Fruit fly (Drosophila melanogaster) whole organism: ENCODE results near the gene Hayan.

Source experiments
- CG8478 ChIP-seq: fragments of >200 bp; optimal IDR thresholded peaks from 2 replicates; lab custom pipeline; 2018; ENCODE audit warnings: inconsistent platforms
- Dll ChIP-seq: fragments of >200 bp; optimal IDR thresholded peaks from 2 replicates; lab custom pipeline; 2017
- EcR ChIP-seq, 2 experiments: fragments of >200 bp; optimal IDR thresholded peaks; 2 replicates each; lab custom pipeline; 2017; ENCODE audit warnings: missing biosample characterization in 2 of 2, missing genetic modification characterization in 2 of 2, missing genetic modification reagents in 2 of 2
- pan ChIP-seq: fragments of >200 bp; optimal IDR thresholded peaks from 2 replicates; lab custom pipeline; 2017
- psq ChIP-seq: fragments of >200 bp; optimal IDR thresholded peaks from 2 replicates; lab custom pipeline; 2017
- usp ChIP-seq: fragments of >200 bp; optimal IDR thresholded peaks from 2 replicates; lab custom pipeline; 2017; ENCODE audit warnings: missing biosample characterization, missing genetic modification characterization, mixed read lengths

Hayan gene

DNA sequence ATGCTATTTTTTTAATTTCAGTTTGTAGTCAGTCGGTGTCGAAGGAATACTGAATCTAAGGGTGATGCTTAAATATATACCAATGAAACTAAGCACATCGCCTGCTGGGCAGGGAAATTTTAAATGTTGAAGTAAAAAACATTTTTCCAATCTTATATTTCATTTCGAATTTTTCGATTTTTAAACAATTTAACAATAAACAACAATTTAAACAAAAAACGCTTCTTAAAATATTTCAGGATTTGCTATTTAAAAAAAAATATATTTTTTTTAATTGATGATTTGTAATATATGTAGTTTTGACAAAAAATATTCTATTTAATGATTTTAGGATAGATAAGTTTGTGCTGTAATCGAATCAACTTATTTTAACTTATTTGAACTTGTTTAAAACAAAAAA, 31.2 kb upstream of the Hayan start, which contains the start of gene CG6470:
Gene CG6470 (minus strand): TSS at position 101 of the 400 bp plus-strand sequence.
- TF ChIP-seq psq (lab: Kevin White, UChicago) (no peak), CG8478 (lab: Kevin White, UChicago) (no peak)

DNA sequence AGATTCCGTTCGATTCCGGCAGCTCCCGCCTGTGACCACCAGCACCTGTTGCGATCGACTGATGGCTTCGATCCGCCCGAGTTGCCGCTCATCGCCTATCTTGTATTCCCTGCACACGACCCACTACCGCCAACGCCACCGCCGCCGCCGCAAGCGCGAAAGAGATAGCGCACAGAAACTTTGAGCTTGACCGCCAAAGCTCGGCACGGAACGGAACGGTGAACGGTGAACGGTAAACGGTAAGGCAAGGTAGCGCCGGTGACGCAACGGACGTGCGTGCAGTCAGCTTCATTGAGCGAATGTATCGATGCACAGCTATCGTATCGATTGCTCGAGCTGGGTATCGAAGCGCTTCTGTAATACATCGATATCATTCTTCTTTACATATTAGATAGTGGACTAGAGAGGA, 28.7 kb upstream of the Hayan start, which contains the start of gene Ggt-1:
Gene Ggt-1 (minus strand): TSS at position 251 of the 409 bp plus-strand sequence.
- TF ChIP-seq EcR (GFP tag; optimal IDR thresholded peaks at IDR 0.05; lab: Kevin White, UChicago) (no peak), psq (lab: Kevin White, UChicago) (no peak), CG8478 (lab: Kevin White, UChicago) (no peak), pan (lab: Kevin White, UChicago) (no peak), Dll (lab: Kevin White, UChicago) (no peak), usp (no peak)

DNA sequence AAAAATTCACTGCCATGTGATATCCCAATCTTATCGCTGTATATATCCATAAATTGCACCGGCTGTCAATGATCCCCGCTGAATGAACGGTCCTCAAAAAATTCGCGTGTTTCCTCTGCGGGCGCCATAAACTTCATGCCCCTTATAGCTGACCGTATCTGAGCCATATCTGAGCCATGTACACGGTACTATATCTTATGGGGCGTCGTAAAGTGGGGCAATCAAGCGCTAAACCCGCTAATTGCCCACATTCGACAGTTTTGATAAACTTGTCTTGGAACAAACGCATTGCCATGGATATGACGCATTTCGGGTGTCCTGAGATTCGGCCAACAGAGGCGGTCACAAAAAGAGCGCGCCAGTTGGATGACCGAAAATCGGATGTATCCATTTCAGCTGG, 27.3 kb upstream of the Hayan start:
- TF ChIP-seq Dll (lab: Kevin White, UChicago) (no peak), CG8478 (lab: Kevin White, UChicago) (no peak), usp (no peak), psq (lab: Kevin White, UChicago) (no peak)

DNA sequence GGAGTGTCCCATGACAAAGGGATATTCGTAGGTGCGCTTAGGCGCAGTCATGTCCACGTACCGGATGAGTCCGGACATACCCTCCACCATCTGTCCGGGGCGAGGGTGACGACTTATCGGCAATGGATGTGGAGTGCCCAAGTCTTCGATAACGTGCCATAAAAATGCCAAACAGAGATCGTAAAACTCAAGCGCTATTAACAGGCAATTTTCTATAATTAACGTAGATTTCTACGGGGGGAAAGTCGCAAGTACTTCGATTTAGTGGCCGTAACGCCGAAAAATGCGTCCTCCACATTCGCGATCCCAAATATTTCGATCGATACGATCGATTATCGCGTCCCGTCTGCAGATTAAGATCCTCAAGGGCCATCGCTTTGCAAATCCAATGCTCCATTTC, 25.9 kb upstream of the Hayan start:
- TF ChIP-seq EcR (GFP tag; optimal IDR thresholded peaks at IDR 0.05; lab: Kevin White, UChicago) (no peak), usp (no peak), pan (lab: Kevin White, UChicago) (no peak), CG8478 (lab: Kevin White, UChicago) (no peak), Dll (lab: Kevin White, UChicago) (no peak)

DNA sequence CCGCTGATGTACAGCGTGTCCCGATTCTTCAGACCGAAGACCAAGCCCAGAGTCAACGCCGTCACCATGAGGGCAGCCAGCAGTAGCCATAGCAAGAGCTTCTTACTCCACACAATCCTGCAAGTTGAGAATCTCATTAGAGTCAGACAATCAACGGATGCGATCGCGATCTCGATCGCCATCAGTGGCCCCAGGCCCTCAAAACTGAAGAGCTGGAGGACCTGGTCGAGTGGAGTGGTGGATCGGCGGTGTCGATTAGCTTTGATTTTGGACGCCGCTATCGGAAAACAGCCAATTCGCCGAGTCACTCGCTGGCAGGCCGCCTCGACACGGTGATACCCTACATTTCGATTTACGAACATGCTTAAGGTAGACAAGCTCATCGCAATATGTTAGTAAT, 25.0 kb upstream of the Hayan start:
- TF ChIP-seq psq (lab: Kevin White, UChicago) (no peak), Dll (lab: Kevin White, UChicago) (no peak), pan (lab: Kevin White, UChicago) (no peak), EcR (GFP tag; optimal IDR thresholded peaks at IDR 0.05; lab: Kevin White, UChicago) (no peak), usp (no peak), CG8478 (lab: Kevin White, UChicago) (no peak)

DNA sequence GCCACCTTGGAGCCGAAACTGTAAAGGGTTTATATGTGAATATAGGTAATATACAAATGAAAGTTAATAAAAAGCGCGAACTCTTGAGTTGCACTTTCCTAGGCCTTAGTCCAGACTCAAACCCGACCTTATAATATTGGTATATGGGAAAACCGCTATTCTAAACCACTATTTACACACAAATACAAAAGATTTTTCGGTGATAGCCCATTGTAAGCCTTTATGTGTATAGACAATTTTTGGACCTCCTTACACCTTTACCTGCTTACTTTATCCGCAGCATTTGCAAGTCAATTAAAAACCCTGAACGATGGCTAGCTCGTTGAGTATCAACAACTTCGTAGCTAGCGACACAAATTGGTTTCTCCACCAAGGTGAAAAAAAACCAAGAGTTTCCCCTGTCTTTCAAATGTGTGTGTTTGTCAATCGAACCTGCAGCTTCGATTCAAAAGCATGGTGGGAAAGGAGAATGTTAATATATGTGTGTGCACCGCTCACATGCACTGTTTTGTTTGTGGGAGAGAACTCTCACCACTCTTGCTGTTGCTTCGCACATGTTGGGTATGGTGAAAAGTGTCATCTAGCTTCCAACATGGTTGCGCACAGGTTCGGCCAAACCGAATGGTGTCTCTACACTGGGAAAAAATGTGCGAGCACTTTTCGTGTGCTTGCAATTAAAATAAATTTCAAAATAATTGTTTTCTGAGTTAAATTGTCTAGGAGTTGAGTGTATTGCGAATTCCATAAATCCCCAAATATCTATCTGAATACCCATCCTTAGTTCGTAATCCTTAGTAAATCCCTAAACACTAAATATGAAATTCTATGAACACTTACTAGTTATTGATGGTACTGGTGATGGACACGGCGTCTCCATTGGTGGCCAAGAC, 23.3 kb upstream of the Hayan start:
- no peak for TF ChIP-seq CG8478 (lab: Kevin White, UChicago)
- TF ChIP-seq Dll (lab: Kevin White, UChicago) = no peak
- TF ChIP-seq pan (lab: Kevin White, UChicago) = no peak
- no peak for TF ChIP-seq usp
- no peak for TF ChIP-seq EcR (GFP tag; optimal IDR thresholded peaks at IDR 0.05; lab: Kevin White, UChicago)
- no peak for TF ChIP-seq psq (lab: Kevin White, UChicago)

DNA sequence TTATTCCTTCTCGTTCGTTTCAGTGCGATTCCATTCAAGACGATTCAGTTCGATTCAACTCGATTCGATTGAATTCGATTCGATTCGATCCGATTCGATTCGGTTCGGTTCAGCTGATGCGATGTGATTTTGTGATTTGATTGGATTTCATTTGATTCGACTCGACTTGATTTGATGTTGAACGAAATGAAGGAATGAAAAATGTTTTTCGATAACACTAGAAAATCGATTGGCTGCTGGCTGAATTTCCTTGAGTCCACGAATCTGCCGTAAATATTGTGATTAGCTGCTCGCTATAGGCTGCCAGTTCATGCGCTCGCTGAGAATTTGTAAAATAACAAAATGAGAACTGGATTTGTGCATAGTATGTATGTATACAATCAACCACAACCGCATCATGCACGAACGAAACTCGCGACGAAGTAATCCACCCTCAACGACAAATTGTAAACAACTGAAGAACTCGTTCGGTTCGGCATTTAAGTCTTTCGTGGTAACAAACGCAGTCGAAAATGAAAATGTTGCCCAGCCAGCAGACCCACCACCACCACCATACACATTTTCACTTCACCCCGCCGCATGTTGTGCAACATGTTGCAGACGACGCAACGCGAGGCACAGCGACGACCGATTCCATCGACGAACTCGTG, 21.5 kb upstream of the Hayan start, which contains the start of gene Wnt5:
Gene Wnt5 (minus strand): TSS at position 458 of the 650 bp plus-strand sequence.
- no peak for TF ChIP-seq CG8478 (lab: Kevin White, UChicago)
- no peak for TF ChIP-seq usp
- no peak for TF ChIP-seq Dll (lab: Kevin White, UChicago)
- TF ChIP-seq psq (lab: Kevin White, UChicago) = no peak
- no peak for TF ChIP-seq pan (lab: Kevin White, UChicago)
- no peak for TF ChIP-seq EcR (GFP tag; optimal IDR thresholded peaks at IDR 0.05; lab: Kevin White, UChicago)

DNA sequence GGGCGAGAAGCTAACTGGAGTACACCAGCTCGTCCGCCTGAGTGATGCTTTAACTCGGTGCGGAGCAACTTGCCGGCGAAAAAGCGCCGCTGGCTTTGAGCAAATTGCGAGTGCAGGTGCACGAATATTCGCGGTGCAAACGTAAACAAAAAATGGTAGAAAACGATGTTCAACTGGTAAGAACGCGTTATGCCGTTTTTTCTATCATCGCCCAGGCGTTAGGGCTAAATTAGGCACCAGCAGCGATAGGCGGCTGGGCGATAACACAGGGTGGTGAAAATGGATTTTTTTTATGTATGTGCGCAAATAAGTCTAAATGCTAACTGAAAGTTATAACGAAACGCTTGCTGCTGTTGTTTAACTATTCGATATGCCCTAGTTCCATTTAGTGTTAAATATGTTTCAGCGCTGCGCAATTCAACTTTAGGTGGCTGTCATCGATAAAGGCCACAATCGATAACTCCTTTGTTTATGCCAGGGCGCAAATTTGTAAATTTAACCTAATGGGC, 16.2 kb upstream of the Hayan start, which contains the start of the genes Pgant7 and Xrcc2:
Gene Pgant7 (minus strand): TSS at position 308 of the 509 bp plus-strand sequence.
Gene Xrcc2 (plus strand): TSS at position 449 of the 509 bp plus-strand sequence.
- TF ChIP-seq psq (lab: Kevin White, UChicago) (no peak), pan (lab: Kevin White, UChicago) (peak; percentile 33)

DNA sequence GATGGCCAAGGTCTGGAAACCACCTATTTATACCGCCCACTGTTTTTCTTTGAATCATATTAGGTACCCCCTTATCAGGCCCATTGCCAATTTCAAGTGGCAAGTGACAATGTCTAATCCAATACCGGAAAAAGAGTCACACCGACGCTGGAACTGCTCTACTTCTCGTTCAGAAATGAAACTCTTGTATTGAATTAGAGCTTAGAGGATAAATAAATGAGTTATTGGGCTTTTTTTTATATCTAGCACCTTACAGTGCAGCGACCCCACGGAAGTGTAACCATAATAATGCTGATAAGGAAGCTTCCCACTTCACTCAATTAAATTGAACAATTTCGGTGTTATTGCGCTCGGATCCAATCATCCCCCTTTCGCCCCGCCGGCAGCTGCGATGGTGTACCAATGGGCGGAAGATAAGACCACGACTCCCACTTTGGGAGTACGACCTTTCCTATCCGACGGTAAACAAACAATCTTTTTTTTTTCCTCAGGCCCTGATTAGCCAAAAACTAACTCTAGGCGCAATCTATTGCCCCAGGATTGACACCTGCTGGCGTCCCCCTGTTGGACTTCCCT, 10.7 kb upstream of the Hayan start, which contains the start of gene CG15043:
Gene CG15043 (minus strand): TSS at position 4 of the 576 bp plus-strand sequence.
- no peak for TF ChIP-seq CG8478 (lab: Kevin White, UChicago)
- no peak for TF ChIP-seq usp
- no peak for TF ChIP-seq Dll (lab: Kevin White, UChicago)
- no peak for TF ChIP-seq EcR (GFP tag; optimal IDR thresholded peaks at IDR 0.05; lab: Kevin White, UChicago)
- no peak for TF ChIP-seq psq (lab: Kevin White, UChicago)
- no peak for TF ChIP-seq pan (lab: Kevin White, UChicago)

DNA sequence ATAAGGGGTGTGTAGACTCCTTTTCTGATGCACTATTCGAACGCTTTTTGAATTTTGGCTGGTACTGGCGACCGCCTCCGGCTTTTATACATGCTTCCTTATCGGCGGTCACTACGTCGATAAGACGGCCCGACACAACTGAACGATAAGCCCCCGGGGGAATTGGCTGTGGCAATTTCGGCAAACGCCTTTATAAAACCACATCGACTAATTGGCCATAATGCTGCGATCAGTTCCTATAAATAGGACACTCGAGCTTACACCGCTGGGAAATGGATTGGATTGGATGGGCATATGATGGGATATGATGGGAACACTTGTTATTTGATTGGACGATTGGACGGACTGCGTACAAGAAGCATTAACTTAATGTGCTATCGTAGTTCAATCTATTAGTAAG, 8.4 kb upstream of the Hayan start, which contains the start of gene CG15044:
Gene CG15044 (minus strand): TSS at position 66 of the 400 bp plus-strand sequence.
- TF ChIP-seq psq (lab: Kevin White, UChicago) = no peak

DNA sequence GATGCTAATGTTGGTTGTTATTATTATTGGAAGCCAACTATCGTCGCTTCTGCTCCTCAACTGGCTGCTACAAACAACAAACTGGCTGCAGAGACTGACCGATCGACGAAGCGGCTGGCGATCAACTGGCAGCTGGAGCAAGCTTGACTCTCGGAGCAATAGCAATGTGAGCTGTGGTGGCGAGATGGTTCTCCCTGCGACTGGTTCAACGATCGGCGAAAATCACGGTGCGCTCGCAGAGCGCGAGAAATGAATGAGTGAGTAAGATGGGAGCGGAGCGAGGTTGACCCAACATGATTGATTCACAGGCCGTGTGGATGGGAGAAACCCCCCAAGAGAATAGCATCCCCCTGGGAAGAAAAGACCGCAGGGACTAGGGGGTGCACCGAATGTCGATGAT, 5.9 kb upstream of the Hayan start, which contains the start of gene CG15046:
Gene CG15046 (minus strand): TSS at position 112 of the 400 bp plus-strand sequence.
- peak; percentile 64 for TF ChIP-seq Dll (lab: Kevin White, UChicago)
- TF ChIP-seq EcR (GFP tag; optimal IDR thresholded peaks at IDR 0.05; lab: Kevin White, UChicago) = no peak
